Worm (Caenorhabditis elegans) whole organism, L4/young adult: ENCODE results near the gene srh-136.

Experiments used
- W03F9.2 ChIP-seq: fragments of 150-350 bp; optimal IDR thresholded peaks from 2 replicates; lab custom pipeline; 2014; ENCODE audit warnings: missing biosample characterization, missing genetic modification characterization
- dao-5 ChIP-seq: sonication (generic microtip); optimal IDR thresholded peaks from 2 replicates; lab custom pipeline; 2016; ENCODE audit warnings: missing genotype, missing genetic modification characterization, moderate library complexity, missing compliant biosample characterization
- him-1 ChIP-seq: sonication (generic microtip); optimal IDR thresholded peaks from 2 replicates; lab custom pipeline; 2016; ENCODE audit warnings: missing genotype, missing genetic modification reagents, missing genetic modification characterization, missing compliant biosample characterization

DNA sequence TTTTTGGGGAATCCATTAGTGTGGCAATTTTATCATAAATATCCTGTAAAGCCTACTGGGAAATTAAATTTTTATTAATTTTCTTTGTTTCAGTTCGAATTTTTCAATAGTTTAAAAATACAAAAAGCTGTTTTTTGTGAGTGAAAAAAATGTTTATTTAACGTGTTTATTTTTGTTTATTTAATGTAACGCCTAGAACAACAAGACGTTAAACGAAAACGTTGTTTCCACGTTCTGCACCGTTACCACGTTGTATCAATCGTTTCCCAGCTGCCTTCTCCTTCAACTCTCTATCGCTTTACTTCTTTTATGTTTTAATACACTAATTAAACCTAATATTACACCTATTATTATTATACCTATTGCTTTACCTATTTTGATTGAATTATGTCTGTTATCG, 49.7 kb downstream of the srh-136 start, which contains the start of gene T08G3.13:
- TF ChIP-seq him-1 (tag; lab: Kevin White, UChicago): no peak
- no peak for TF ChIP-seq dao-5 (tag; lab: Kevin White, UChicago)
- TF ChIP-seq W03F9.2 (tag; lab: Kevin White, UChicago): no peak
